Fruit fly (Drosophila melanogaster) whole organism, pupa: ENCODE results near the gene CG10809.

Experiments
- CG10348 ChIP-seq: fragments of 200-800 bp; sonication (Bioruptor generic); IDR thresholded peaks from 2 replicates; pipeline ENCODE4 v1.3.6; 2022; ENCODE audit warnings: missing biosample characterization, missing genetic modification characterization
- CG14655 ChIP-seq: fragments of 200-800 bp; sonication (Bioruptor generic); optimal IDR thresholded peaks from 3 replicates; lab custom pipeline; 2017; ENCODE audit warnings: mild to moderate bottlenecking, missing biosample characterization, missing genetic modification reagents, missing genetic modification characterization
- CG17806 ChIP-seq: fragments of 200-800 bp; sonication (Bioruptor generic); optimal IDR thresholded peaks from 2 replicates; lab custom pipeline; 2018; ENCODE audit warnings: missing biosample characterization, mild to moderate bottlenecking, missing genetic modification characterization, moderate library complexity
- CG32121 ChIP-seq: fragments of 200-800 bp; sonication (Bioruptor generic); IDR thresholded peaks from 2 replicates; pipeline ENCODE4 v1.3.6; 2022; ENCODE audit warnings: missing biosample characterization, missing genetic modification characterization
- CG34367 ChIP-seq: fragments of 200-800 bp; sonication (Bioruptor generic); optimal IDR thresholded peaks from 2 replicates; lab custom pipeline; 2018; ENCODE audit warnings: missing biosample characterization, mild to moderate bottlenecking, missing genetic modification characterization
- CG8301 ChIP-seq: fragments of 200-800 bp; sonication (Bioruptor generic); optimal IDR thresholded peaks from 2 replicates; lab custom pipeline; 2018; ENCODE audit warnings: missing biosample characterization, mild to moderate bottlenecking, missing genetic modification characterization
- CG9948 ChIP-seq: fragments of 200-800 bp; sonication (Bioruptor generic); optimal IDR thresholded peaks from 2 replicates; lab custom pipeline; 2018; ENCODE audit warnings: missing biosample characterization, mild to moderate bottlenecking, missing genetic modification characterization, moderate library complexity
- D1 ChIP-seq: fragments of 200-800 bp; sonication (Bioruptor generic); optimal IDR thresholded peaks from 2 replicates; lab custom pipeline; 2018; ENCODE audit warnings: missing biosample characterization, mild to moderate bottlenecking, missing genetic modification characterization, moderate library complexity
- Ets98B ChIP-seq: fragments of 200-800 bp; sonication (Bioruptor generic); IDR thresholded peaks from 2 replicates; pipeline ENCODE4 v1.3.6; 2022; ENCODE audit warnings: missing biosample characterization, missing genetic modification characterization
- Pif1B ChIP-seq: fragments of 200-800 bp; sonication (Bioruptor generic); optimal IDR thresholded peaks from 3 replicates; lab custom pipeline; 2016; ENCODE audit warnings: missing biosample characterization, missing genetic modification characterization
- fd96Ca ChIP-seq: fragments of 200-800 bp; sonication (Bioruptor generic); IDR thresholded peaks from 3 replicates; pipeline ENCODE4 v1.3.6; 2022; ENCODE audit warnings: missing biosample characterization, missing genetic modification characterization
- gl ChIP-seq: fragments of 200-800 bp; sonication (Bioruptor generic); optimal IDR thresholded peaks from 2 replicates; lab custom pipeline; 2018; ENCODE audit warnings: missing biosample characterization, mild to moderate bottlenecking, missing genetic modification characterization
- rn ChIP-seq: fragments of 200-800 bp; sonication (Bioruptor generic); IDR thresholded peaks from 2 replicates; pipeline ENCODE4 v1.3.6; 2022; ENCODE audit warnings: missing biosample characterization, missing genetic modification characterization

- no peak for TF ChIP-seq rn (GFP tag; lab: Robert Waterston, UW)
- no peak for TF ChIP-seq gl (tag; lab: Kevin White, UChicago)
- TF ChIP-seq CG10348 (GFP tag; lab: Robert Waterston, UW), result no peak
- no peak for TF ChIP-seq CG9948 (tag; lab: Kevin White, UChicago)
- TF ChIP-seq D1 (tag; lab: Kevin White, UChicago), result no peak
- TF ChIP-seq Ets98B (GFP tag; lab: Robert Waterston, UW), result no peak
- no peak for TF ChIP-seq CG8301 (tag; lab: Kevin White, UChicago)
- TF ChIP-seq CG34367 (tag; lab: Kevin White, UChicago), result no peak
- no peak for TF ChIP-seq Pif1B (GFP tag; lab: Kevin White, UChicago)
- no peak for TF ChIP-seq CG32121 (GFP tag; lab: Robert Waterston, UW)
- no peak for TF ChIP-seq CG14655 (GFP tag; lab: Kevin White, UChicago)
- no peak for TF ChIP-seq fd96Ca (GFP tag; lab: Robert Waterston, UW)
- TF ChIP-seq CG17806 (tag; lab: Kevin White, UChicago), result no peak
Measured at dm6 chr3L:9907719-9908170, 48.1 kb upstream of the CG10809 start, which contains the start of gene bma.
